Worm (Caenorhabditis elegans) whole organism, L2 larva: ENCODE measurements around the gene F54B11.7.

ENCODE experiments used
- ZK546.5 ChIP-seq: sonication (generic microtip); optimal IDR thresholded peaks from 2 replicates; lab custom pipeline; 2017; ENCODE audit warnings: missing biosample characterization, missing genetic modification characterization
- blmp-1 ChIP-seq: sonication (generic microtip); optimal IDR thresholded peaks from 2 replicates; lab custom pipeline; 2017; ENCODE audit warnings: missing genetic modification characterization, mild to moderate bottlenecking, missing compliant biosample characterization, antibody characterized with exemption, moderate library complexity; ENCODE audit not compliant: insufficient read depth
- egl-27 ChIP-seq: sonication (generic microtip); optimal IDR thresholded peaks from 3 replicates; lab custom pipeline; 2017; ENCODE audit warnings: missing biosample characterization, missing genetic modification reagents, missing genetic modification characterization
- elt-3 ChIP-seq: sonication (generic microtip); optimal IDR thresholded peaks from 2 replicates; lab custom pipeline; 2017; ENCODE audit warnings: missing biosample characterization, missing genetic modification characterization
- lin-39 ChIP-seq: fragments of 150-350 bp; optimal IDR thresholded peaks from 2 replicates; lab custom pipeline; 2014; ENCODE audit warnings: missing biosample characterization, missing genetic modification reagents, missing genetic modification characterization
- lsy-2 ChIP-seq, 2 experiments: fragments of 150-350 bp in 1 of 2; sonication (generic microtip) in 1 of 2; optimal IDR thresholded peaks; 2 replicates each; lab custom pipeline; 2014 to 2017; ENCODE audit warnings: missing biosample characterization in 2 of 2, missing genetic modification characterization in 2 of 2
- mab-5 ChIP-seq: fragments of 150-350 bp; optimal IDR thresholded peaks from 2 replicates; lab custom pipeline; 2014; ENCODE audit warnings: missing biosample characterization, missing genetic modification characterization
- nhr-10 ChIP-seq: sonication (generic microtip); optimal IDR thresholded peaks from 2 replicates; lab custom pipeline; 2017; ENCODE audit warnings: missing biosample characterization, missing genetic modification characterization
- nhr-237 ChIP-seq: fragments of 150-350 bp; optimal IDR thresholded peaks from 2 replicates; lab custom pipeline; 2014; ENCODE audit warnings: missing biosample characterization, missing genetic modification characterization
- skn-1 ChIP-seq: sonication (generic microtip); optimal IDR thresholded peaks from 2 replicates; lab custom pipeline; 2017; ENCODE audit warnings: missing biosample characterization, missing genetic modification characterization
- unc-39 ChIP-seq: fragments of 150-350 bp; optimal IDR thresholded peaks from 2 replicates; lab custom pipeline; 2014; ENCODE audit warnings: missing biosample characterization, missing genetic modification characterization
- unc-62 ChIP-seq: fragments of 150-350 bp; optimal IDR thresholded peaks from 2 replicates; lab custom pipeline; 2014; ENCODE audit warnings: missing biosample characterization, missing genetic modification reagents, missing genetic modification characterization
- zag-1 ChIP-seq: fragments of 150-350 bp; optimal IDR thresholded peaks from 2 replicates; lab custom pipeline; 2014; ENCODE audit warnings: missing biosample characterization, missing genetic modification characterization
- ztf-11 ChIP-seq: sonication (generic microtip); optimal IDR thresholded peaks from 2 replicates; lab custom pipeline; 2017; ENCODE audit warnings: missing biosample characterization, missing genetic modification characterization

- TF ChIP-seq nhr-10 (tag; lab: Kevin White, UChicago): no peak
- no peak for TF ChIP-seq lsy-2 (tag; optimal IDR thresholded peaks at IDR 0.05; lab: Kevin White, UChicago)
- TF ChIP-seq mab-5 (tag; lab: Kevin White, UChicago): no peak
- TF ChIP-seq skn-1 (tag; lab: Kevin White, UChicago): no peak
- TF ChIP-seq egl-27 (tag; lab: Kevin White, UChicago): no peak
- no peak for TF ChIP-seq blmp-1 (tag; lab: Kevin White, UChicago)
- TF ChIP-seq lin-39 (tag; lab: Kevin White, UChicago): no peak
- no peak for TF ChIP-seq elt-3
- TF ChIP-seq ztf-11 (tag; lab: Kevin White, UChicago): no peak
- TF ChIP-seq unc-62 (GFP tag; lab: Kevin White, UChicago): no peak
- TF ChIP-seq nhr-237 (tag; lab: Kevin White, UChicago): no peak
- TF ChIP-seq ZK546.5 (tag; lab: Kevin White, UChicago): no peak
- no peak for TF ChIP-seq zag-1 (tag; lab: Kevin White, UChicago)
- no peak for TF ChIP-seq unc-39 (tag; lab: Kevin White, UChicago)
Observed at ce11 chrX:13591953-13592352, 8.3 kb upstream of the F54B11.7 start.
